Worm (Caenorhabditis elegans) whole organism, L1 larva: ENCODE measurements around the gene C45G9.11.

ENCODE experiments used
- ama-1 ChIP-seq: fragments of 150-350 bp; optimal IDR thresholded peaks from 2 replicates; lab custom pipeline; 2014
- ces-1 ChIP-seq: fragments of 150-350 bp; optimal IDR thresholded peaks from 2 replicates; lab custom pipeline; 2014; ENCODE audit warnings: missing biosample characterization, missing genetic modification reagents, missing genetic modification characterization
- egl-27 ChIP-seq, 2 experiments: fragments of 150-350 bp in 1 of 2; sonication (generic microtip); optimal IDR thresholded peaks; 3 replicates each; lab custom pipeline; 2017 to 2018; ENCODE audit warnings: missing biosample characterization in 2 of 2, missing genetic modification characterization in 2 of 2, missing genetic modification reagents in 2 of 2
- fos-1 ChIP-seq: fragments of 150-350 bp; optimal IDR thresholded peaks from 2 replicates; lab custom pipeline; 2014; ENCODE audit warnings: missing biosample characterization, missing genetic modification characterization
- isw-1 ChIP-seq: fragments of 200-800 bp; sonication (Bioruptor generic); IDR thresholded peaks from 2 replicates; pipeline ENCODE4 v1.3.6; 2022; ENCODE audit warnings: missing genetic modification characterization, missing compliant biosample characterization
- lin-13 ChIP-seq: fragments of 150-350 bp; optimal IDR thresholded peaks from 2 replicates; lab custom pipeline; 2014; ENCODE audit warnings: missing biosample characterization, missing genetic modification reagents, missing genetic modification characterization
- lin-39 ChIP-seq: fragments of 150-350 bp; optimal IDR thresholded peaks from 2 replicates; lab custom pipeline; 2014; ENCODE audit warnings: missing biosample characterization, missing genetic modification reagents, missing genetic modification characterization

DNA sequence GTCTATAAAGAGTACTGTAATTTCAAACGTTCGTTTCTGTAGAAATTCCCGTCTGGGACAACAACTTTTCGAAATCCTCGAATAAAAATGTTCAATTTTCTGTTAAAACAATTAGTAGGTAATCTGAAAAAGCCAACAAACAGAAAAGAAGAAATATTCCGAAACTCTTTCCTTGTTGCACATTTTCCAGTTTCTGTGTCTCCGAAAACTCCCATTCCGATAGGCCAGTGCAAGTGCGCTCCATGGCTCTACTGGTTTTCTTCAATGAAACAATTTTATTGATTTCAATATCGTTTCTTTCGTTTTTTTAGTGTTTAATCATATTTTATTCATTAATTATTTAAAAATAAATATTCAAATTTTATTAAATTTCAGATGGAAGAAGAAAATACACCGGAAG, 34.1 kb upstream of the C45G9.11 start, which contains the start of gene F54D8.6:
- TF ChIP-seq fos-1 (peak; percentile 14), ces-1 (GFP tag; lab: Kevin White, UChicago) (no peak), ama-1 (lab: Kevin White, UChicago) (no peak), lin-13 (GFP tag; lab: Kevin White, UChicago) (no peak), egl-27 (tag; optimal IDR thresholded peaks at IDR 0.05; lab: Kevin White, UChicago) (no peak), lin-39 (no peak), isw-1 (GFP tag; lab: Robert Waterston, UW) (peak; percentile 27; the same call in 1 of the 2 replicates)
